Fruit fly (Drosophila melanogaster) whole organism, larva: ENCODE data around the gene att-ORFB.
A peak's percentile ranks its signal among the peaks of the same experiment; 100 is the strongest.

Experiments
- noc ChIP-seq: fragments of 200-800 bp; sonication (Bioruptor generic); optimal IDR thresholded peaks from 3 replicates; lab custom pipeline; 2019; ENCODE audit warnings: missing biosample characterization, mild to moderate bottlenecking, missing genetic modification characterization, moderate library complexity

The att-ORFB gene

DNA sequence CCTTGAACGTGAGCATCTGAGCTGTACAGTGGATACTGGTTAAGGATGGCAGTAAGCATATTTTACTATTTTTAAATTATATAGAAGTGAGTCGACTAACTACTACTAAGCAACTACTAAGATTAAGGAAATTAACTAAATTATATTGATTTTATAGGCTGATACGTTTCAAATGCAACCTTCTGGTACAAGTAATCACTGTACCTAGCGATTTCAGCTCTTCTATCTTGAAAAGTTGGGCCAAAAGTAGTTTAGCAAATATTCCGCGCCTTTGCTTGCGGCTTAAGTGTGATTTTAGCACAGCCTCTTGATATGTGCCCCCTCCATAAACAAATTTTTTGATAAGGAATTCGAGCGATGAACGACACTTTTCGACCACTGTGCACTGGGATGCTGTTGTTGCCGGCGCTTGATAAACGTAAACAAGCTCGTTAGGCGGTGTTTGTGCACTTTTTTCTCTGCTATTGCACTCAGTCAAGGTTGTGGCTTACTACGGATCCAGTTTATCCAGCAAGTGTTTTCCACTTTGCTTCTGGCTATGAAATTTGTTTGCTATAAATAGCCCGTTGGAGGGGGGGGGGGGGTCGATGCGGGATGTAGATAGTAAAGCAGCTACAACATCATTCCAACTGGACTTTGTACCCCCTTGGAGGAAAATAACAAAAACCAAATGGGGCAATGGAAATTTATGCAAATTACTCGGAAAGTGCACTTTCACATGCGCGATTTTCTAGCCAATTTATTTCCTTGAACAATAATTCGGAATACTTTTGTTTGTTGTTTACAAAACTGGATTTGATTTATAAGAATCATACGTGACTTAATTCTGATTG is 2.3 kb upstream of the att-ORFB start:
- peak; percentile 87 for TF ChIP-seq noc (tag; lab: Kevin White, UChicago)

DNA sequence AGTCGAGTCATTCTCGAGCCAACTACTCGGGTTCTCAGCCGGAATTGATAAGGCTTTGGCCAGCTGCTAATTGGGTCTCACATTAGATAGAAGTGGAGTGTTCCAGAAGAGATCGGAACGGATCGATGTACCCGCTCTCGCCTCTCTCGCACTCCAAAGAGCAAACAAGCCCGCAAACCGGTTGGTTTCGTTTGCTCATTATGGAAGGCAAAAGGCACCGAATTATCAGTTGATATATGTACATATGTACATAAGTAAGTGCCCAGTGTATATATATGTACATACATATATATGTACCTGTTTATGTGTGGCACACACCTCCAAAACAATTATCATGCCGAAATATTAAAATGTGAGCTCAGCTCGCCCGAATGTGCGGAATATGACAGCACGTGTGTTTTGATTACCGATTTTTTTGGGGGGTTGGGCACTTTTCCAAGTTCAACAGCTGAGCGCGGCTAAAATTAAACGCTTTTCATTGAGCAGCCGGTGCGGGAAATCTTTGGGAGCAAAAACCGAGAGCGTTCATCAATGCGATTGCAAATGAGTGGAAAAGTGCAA is 1.6 kb upstream of the att-ORFB start:
- TF ChIP-seq noc (tag; lab: Kevin White, UChicago), result no peak

DNA sequence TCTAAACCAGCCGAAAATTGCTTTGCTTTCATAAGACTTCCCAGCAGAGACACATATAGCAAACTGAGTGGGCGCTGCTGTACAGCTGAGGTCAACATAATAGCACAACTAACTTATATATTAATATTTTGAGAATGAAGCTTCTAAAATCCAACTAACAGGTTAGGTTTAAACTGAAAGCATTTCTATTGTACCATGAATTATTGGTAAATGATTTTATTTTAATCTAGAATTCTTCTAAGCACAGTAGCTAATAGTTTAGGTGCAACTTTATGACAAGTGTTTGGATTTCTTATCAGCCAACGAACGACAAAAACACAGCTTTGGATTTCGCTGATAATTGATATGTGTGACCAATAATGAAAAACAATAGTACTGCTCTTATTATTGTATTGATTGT is 823 bp upstream of the att-ORFB start:
- TF ChIP-seq noc (tag; lab: Kevin White, UChicago), result peak; percentile 39

dm6 chr3R:20552093-20552492 is 2.1 kb downstream of the att-ORFB start, which contains the start of gene Stat92E:
Gene Stat92E (minus strand): TSS chr3R:20552311.
- no peak for TF ChIP-seq noc (tag; lab: Kevin White, UChicago)

- TF ChIP-seq noc (tag; lab: Kevin White, UChicago), result no peak
These were observed 2.6 kb downstream of the att-ORFB start for dm6 chr3R:20551487-20552079.

- peak; percentile 69 for TF ChIP-seq noc (tag; lab: Kevin White, UChicago)
These were observed 3.3 kb downstream of the att-ORFB start for dm6 chr3R:20550632-20551486.

DNA sequence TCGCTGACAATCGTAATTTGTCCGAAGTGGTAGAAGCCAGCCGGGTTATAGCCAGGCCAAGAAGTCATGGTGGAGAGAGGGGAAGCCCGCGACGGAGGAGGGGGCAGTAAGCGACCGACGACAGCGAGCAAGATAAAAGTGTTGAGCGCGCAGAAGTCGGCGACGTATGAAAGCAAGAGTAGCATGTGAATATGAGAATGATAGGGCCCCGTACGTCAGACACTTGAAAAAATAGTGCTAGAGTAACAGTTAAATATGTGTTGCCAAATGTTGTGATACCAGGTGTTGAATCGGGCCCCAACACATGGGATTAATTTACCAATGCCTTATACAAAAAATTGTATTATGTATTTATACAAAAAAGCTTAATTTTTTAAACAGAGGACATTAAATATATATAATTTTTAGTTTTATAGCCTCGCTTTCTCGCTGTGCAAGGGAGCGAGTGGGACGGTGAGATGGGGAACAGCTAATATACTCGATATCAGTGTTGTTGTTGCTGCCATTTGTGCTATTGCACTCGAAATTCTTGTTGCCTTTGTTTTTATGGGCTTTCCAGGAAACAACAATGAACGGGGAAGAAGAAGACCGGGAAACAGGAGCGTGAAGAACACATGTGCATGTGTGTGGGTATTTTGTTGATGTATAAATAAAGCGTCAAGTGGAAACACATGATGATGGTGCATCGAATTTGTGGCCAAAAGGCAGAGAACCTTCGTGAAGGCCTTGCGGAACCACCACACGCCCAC is 4.2 kb downstream of the att-ORFB start:
- peak; percentile 91 for TF ChIP-seq noc (tag; lab: Kevin White, UChicago)

dm6 chr3R:20549017-20549854 is 5.0 kb downstream of the att-ORFB start:
- TF ChIP-seq noc (tag; lab: Kevin White, UChicago), result no peak

DNA sequence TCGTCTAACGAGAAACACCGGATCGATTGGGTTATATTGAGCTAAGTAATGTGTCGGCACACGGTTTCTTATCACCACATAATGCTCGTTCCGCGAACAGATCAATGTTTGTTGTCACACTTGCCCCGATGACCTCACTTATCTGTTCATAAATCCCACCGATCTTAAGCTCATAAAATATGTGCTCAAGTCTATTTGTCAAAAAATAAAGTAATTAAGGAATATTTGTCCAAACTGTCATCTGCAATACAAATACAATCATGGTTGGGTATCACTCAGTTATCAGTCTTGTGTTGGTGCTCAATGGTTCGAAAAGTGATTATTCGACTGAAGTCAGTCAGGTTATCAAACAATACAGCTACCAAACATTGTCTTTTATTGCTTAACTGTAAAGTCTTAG is 5.9 kb downstream of the att-ORFB start:
- peak; percentile 93 for TF ChIP-seq noc (tag; lab: Kevin White, UChicago)

DNA sequence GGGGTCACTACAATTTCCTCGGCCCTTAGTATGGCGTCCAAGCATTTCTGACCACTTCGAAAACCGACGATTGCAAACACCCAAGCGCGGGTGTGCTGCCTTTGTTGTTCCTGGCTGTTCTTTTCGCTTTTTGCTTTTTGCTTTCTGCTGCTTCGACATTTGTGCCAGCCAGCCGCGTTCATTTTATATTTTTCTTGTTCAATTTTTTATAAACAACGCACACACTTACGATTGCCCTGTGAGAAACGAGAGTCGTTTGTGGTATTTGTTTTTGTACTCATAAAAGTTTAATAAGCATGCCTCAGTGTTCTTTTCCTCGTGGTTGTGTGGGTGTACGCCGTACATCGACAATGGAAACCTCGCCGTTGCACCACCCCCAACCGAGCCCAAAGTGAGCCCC is 6.4 kb downstream of the att-ORFB start:
- no peak for TF ChIP-seq noc (tag; lab: Kevin White, UChicago)

DNA sequence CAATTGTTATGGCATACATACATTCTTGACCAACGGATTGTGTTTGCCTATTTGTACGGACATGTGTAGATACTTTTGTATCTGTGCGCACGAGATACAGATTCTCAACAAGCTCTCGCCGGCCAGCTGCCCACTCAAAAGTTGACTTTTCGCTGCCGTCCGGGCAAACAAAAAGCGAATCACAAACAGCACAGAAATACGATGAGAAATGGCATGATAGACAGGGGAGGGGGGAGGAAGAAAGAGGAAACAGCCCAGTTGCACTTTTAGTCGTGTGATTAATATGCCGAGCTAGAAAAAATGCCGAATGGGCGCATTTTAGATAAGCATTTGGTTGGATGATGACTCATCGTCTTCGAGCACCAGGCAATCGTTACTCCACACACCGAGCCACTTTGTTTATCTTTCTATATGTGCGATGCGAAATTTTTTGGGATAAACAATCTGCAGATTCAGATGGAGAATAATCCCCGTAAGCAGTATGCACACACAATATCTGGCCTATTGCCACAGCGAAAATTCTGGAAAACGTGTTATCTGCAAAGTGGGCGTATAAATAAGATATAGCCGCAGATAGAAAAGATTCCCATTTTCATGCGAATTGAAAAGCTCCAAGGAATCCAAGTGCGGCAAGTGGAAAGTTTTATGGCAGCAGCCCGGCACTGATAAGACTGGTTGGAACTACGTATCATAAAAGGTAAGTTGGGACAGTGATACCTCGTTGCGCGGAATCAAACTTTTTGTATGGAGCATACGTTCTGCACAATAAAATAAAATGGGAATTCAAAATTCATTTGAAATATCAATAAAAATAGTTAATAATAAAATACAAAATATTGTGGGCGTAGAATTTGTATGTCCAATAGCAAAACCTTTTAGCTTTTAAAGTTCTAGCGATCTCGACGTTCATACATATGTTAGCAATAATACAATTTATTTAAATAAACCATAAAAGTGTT is 7.3 kb downstream of the att-ORFB start:
- TF ChIP-seq noc (tag; lab: Kevin White, UChicago), result peak; percentile 73

dm6 chr3R:20545678-20546077 is 8.5 kb downstream of the att-ORFB start:
- peak; percentile 10 for TF ChIP-seq noc (tag; lab: Kevin White, UChicago)

dm6 chr3R:20544952-20545351 is 9.2 kb downstream of the att-ORFB start:
- TF ChIP-seq noc (tag; lab: Kevin White, UChicago), result no peak
